Fruit fly (Drosophila melanogaster) whole organism, embryonic: Measurements from ENCODE around the gene Ten-m.

ENCODE experiments used
- ATbp ChIP-seq: fragments of 200-800 bp; sonication (Bioruptor generic); optimal IDR thresholded peaks from 2 replicates; lab custom pipeline; 2017; ENCODE audit warnings: missing biosample characterization, mild to moderate bottlenecking, missing genetic modification characterization, missing genetic modification reagents
- BtbVII ChIP-seq: fragments of 200-800 bp; sonication (Bioruptor generic); optimal IDR thresholded peaks from 3 replicates; lab custom pipeline; 2017; ENCODE audit warnings: missing biosample characterization, mild to moderate bottlenecking, missing genetic modification characterization
- CG10462 ChIP-seq: fragments of 200-800 bp; sonication (Bioruptor generic); optimal IDR thresholded peaks from 2 replicates; lab custom pipeline; 2016; ENCODE audit warnings: missing biosample characterization, missing genetic modification characterization
- CG11723 ChIP-seq: fragments of 200-800 bp; sonication (Bioruptor generic); optimal IDR thresholded peaks from 2 replicates; lab custom pipeline; 2017; ENCODE audit warnings: missing biosample characterization, mild to moderate bottlenecking, missing genetic modification characterization
- CG12236 ChIP-seq: fragments of 200-800 bp; sonication (Bioruptor generic); optimal IDR thresholded peaks from 2 replicates; lab custom pipeline; 2016; ENCODE audit warnings: missing biosample characterization, missing genetic modification characterization
- CG12391 ChIP-seq: fragments of 200-800 bp; sonication (Bioruptor generic); optimal IDR thresholded peaks from 3 replicates; lab custom pipeline; 2018; ENCODE audit warnings: missing biosample characterization, mild to moderate bottlenecking, missing genetic modification characterization, moderate library complexity
- CG13123 ChIP-seq: fragments of 200-800 bp; sonication (Bioruptor generic); optimal IDR thresholded peaks from 2 replicates; lab custom pipeline; 2016; ENCODE audit warnings: missing biosample characterization, missing genetic modification characterization
- CG15073 ChIP-seq: fragments of 200-800 bp; sonication (Bioruptor generic); optimal IDR thresholded peaks from 2 replicates; lab custom pipeline; 2016; ENCODE audit warnings: missing biosample characterization, missing genetic modification characterization
- CG15269 ChIP-seq: fragments of 200-800 bp; sonication (Bioruptor generic); optimal IDR thresholded peaks from 2 replicates; lab custom pipeline; 2018; ENCODE audit warnings: missing biosample characterization, mild to moderate bottlenecking, missing genetic modification characterization, moderate library complexity
- CG17328 ChIP-seq: fragments of 200-800 bp; sonication (Bioruptor generic); IDR thresholded peaks from 2 replicates; pipeline ENCODE4 v1.3.6; 2022; ENCODE audit warnings: missing biosample characterization, missing genetic modification characterization
- CG17385 ChIP-seq: fragments of 200-800 bp; sonication (Bioruptor generic); optimal IDR thresholded peaks from 3 replicates; lab custom pipeline; 2018; ENCODE audit warnings: missing biosample characterization, mild to moderate bottlenecking, missing genetic modification characterization
- CG18262 ChIP-seq: fragments of 200-800 bp; optimal IDR thresholded peaks from 3 replicates; lab custom pipeline; 2019; ENCODE audit warnings: missing biosample characterization, mild to moderate bottlenecking, missing genetic modification characterization, moderate library complexity
- CG30431 ChIP-seq: fragments of 200-800 bp; sonication (Bioruptor generic); optimal IDR thresholded peaks from 2 replicates; lab custom pipeline; 2017; ENCODE audit warnings: missing biosample characterization, missing genetic modification characterization
- CG32772 ChIP-seq: fragments of 200-800 bp; sonication (Bioruptor generic); IDR thresholded peaks from 2 replicates; pipeline ENCODE4 v1.3.6; 2022; ENCODE audit warnings: missing biosample characterization, missing genetic modification characterization
- CG3281 ChIP-seq: fragments of 200-800 bp; sonication (Bioruptor generic); optimal IDR thresholded peaks from 3 replicates; lab custom pipeline; 2017; ENCODE audit warnings: missing biosample characterization, mild to moderate bottlenecking, missing genetic modification characterization
- CG34224 ChIP-seq: fragments of 200-800 bp; sonication (Bioruptor generic); IDR thresholded peaks from 3 replicates; pipeline ENCODE4 v1.3.6; 2022; ENCODE audit warnings: missing biosample characterization, missing genetic modification characterization; ENCODE audit not compliant: partially characterized antibody
- CG4282 ChIP-seq: fragments of 200-800 bp; sonication (Bioruptor generic); optimal IDR thresholded peaks from 2 replicates; lab custom pipeline; 2016; ENCODE audit warnings: missing biosample characterization, missing genetic modification characterization
- CG4707 ChIP-seq: fragments of 200-800 bp; sonication (Bioruptor generic); optimal IDR thresholded peaks from 2 replicates; lab custom pipeline; 2018; ENCODE audit warnings: missing biosample characterization, mild to moderate bottlenecking, missing genetic modification characterization, moderate library complexity
- CG6791 ChIP-seq: fragments of 200-800 bp; sonication (Bioruptor generic); IDR thresholded peaks from 3 replicates; pipeline ENCODE4 v1.3.6; 2022; ENCODE audit warnings: missing biosample characterization, missing genetic modification characterization; ENCODE audit not compliant: partially characterized antibody
- CG8924 ChIP-seq: fragments of 200-800 bp; optimal IDR thresholded peaks from 3 replicates; lab custom pipeline; 2019; ENCODE audit warnings: missing biosample characterization, mild to moderate bottlenecking, missing genetic modification characterization, moderate library complexity
- CG9215 ChIP-seq: fragments of 200-800 bp; sonication (Bioruptor generic); IDR thresholded peaks from 2 replicates; pipeline ENCODE4 v1.3.6; 2022; ENCODE audit warnings: missing biosample characterization, missing genetic modification characterization
- CG9932 ChIP-seq: fragments of 200-800 bp; sonication (Bioruptor generic); IDR thresholded peaks from 2 replicates; pipeline ENCODE4 v1.3.6; 2022; ENCODE audit warnings: missing biosample characterization, missing genetic modification characterization
- CoRest ChIP-seq: fragments of 200-800 bp; sonication (Bioruptor generic); optimal IDR thresholded peaks from 3 replicates; lab custom pipeline; 2018; ENCODE audit warnings: missing biosample characterization, mild to moderate bottlenecking, missing genetic modification characterization, moderate library complexity
- CrebB ChIP-seq: fragments of 200-800 bp; sonication (Bioruptor generic); optimal IDR thresholded peaks from 3 replicates; lab custom pipeline; 2018; ENCODE audit warnings: missing biosample characterization, mild to moderate bottlenecking, missing genetic modification characterization
- Dbx ChIP-seq: fragments of 200-800 bp; sonication (Bioruptor generic); IDR thresholded peaks from 3 replicates; pipeline ENCODE4 v1.3.6; 2022; ENCODE audit warnings: missing biosample characterization, missing genetic modification characterization
- Dip3 ChIP-seq: fragments of 200-800 bp; sonication (Bioruptor generic); optimal IDR thresholded peaks from 3 replicates; lab custom pipeline; 2016; ENCODE audit warnings: missing biosample characterization, missing genetic modification characterization
- Drgx ChIP-seq: fragments of 200-800 bp; sonication (Bioruptor generic); IDR thresholded peaks from 2 replicates; pipeline ENCODE4 v1.3.6; 2022; ENCODE audit warnings: missing biosample characterization, missing genetic modification characterization
- Hey ChIP-seq: fragments of 200-800 bp; sonication (Bioruptor generic); optimal IDR thresholded peaks from 3 replicates; lab custom pipeline; 2018; ENCODE audit warnings: missing biosample characterization, mild to moderate bottlenecking, missing genetic modification characterization
- Hr3 ChIP-seq: fragments of 200-800 bp; sonication (Bioruptor generic); optimal IDR thresholded peaks from 3 replicates; lab custom pipeline; 2016; ENCODE audit warnings: missing biosample characterization, missing genetic modification characterization
- Neu2 ChIP-seq: fragments of 200-800 bp; sonication (Bioruptor generic); optimal IDR thresholded peaks from 3 replicates; lab custom pipeline; 2016; ENCODE audit warnings: missing biosample characterization, missing genetic modification characterization, borderline replicate concordance
- TFAM ChIP-seq: fragments of 200-800 bp; sonication (Bioruptor generic); optimal IDR thresholded peaks from 2 replicates; lab custom pipeline; 2017; ENCODE audit warnings: missing biosample characterization, missing genetic modification characterization, inconsistent platforms
- Xrp1 ChIP-seq: fragments of 200-800 bp; sonication (Bioruptor generic); IDR thresholded peaks from 2 replicates; pipeline ENCODE4 v1.3.6; 2022; ENCODE audit warnings: missing biosample characterization, missing genetic modification characterization
- ac ChIP-seq: fragments of 200-800 bp; sonication (Bioruptor generic); optimal IDR thresholded peaks from 3 replicates; lab custom pipeline; 2017; ENCODE audit warnings: missing biosample characterization, mild to moderate bottlenecking, missing genetic modification characterization
- caup ChIP-seq: fragments of 200-800 bp; sonication (Bioruptor generic); optimal IDR thresholded peaks from 3 replicates; lab custom pipeline; 2017; ENCODE audit warnings: missing biosample characterization, mild to moderate bottlenecking, missing genetic modification characterization, moderate library complexity; ENCODE audit not compliant: severe bottlenecking
- dimm ChIP-seq: fragments of 200-800 bp; sonication (Bioruptor generic); IDR thresholded peaks from 2 replicates; pipeline ENCODE4 v1.3.6; 2022; ENCODE audit warnings: missing biosample characterization, missing genetic modification characterization
- fd64A ChIP-seq: fragments of 200-800 bp; sonication (Bioruptor generic); optimal IDR thresholded peaks from 3 replicates; lab custom pipeline; 2018; ENCODE audit warnings: missing biosample characterization, mild to moderate bottlenecking, missing genetic modification characterization
- gem ChIP-seq: fragments of 200-800 bp; sonication (Bioruptor generic); optimal IDR thresholded peaks from 2 replicates; lab custom pipeline; 2019; ENCODE audit warnings: missing biosample characterization, mild to moderate bottlenecking, missing genetic modification characterization, moderate library complexity
- grau ChIP-seq: fragments of 200-800 bp; optimal IDR thresholded peaks from 3 replicates; lab custom pipeline; 2019; ENCODE audit warnings: missing biosample characterization, mild to moderate bottlenecking, missing genetic modification characterization, moderate library complexity
- ham ChIP-seq: fragments of 200-800 bp; sonication (Bioruptor generic); IDR thresholded peaks from 2 replicates; pipeline ENCODE4 v1.3.6; 2022; ENCODE audit warnings: missing biosample characterization, missing genetic modification characterization
- insv ChIP-seq, 2 experiments: fragments of 200-800 bp; sonication (Bioruptor generic); optimal IDR thresholded peaks; 3 replicates each; lab custom pipeline; 2016 to 2018; ENCODE audit warnings: missing biosample characterization in 2 of 2, missing genetic modification characterization in 2 of 2
- jigr1 ChIP-seq: fragments of 200-800 bp; sonication (Bioruptor generic); IDR thresholded peaks from 3 replicates; pipeline ENCODE4 v1.3.6; 2022; ENCODE audit warnings: missing biosample characterization, missing genetic modification characterization
- lmd ChIP-seq: fragments of 200-800 bp; sonication (Bioruptor generic); IDR thresholded peaks from 2 replicates; pipeline ENCODE4 v1.3.6; 2022; ENCODE audit warnings: missing biosample characterization, missing genetic modification characterization
- odd ChIP-seq: fragments of 200-800 bp; sonication (Bioruptor generic); optimal IDR thresholded peaks from 2 replicates; lab custom pipeline; 2017; ENCODE audit warnings: missing biosample characterization, mild to moderate bottlenecking, missing genetic modification characterization
- org-1 ChIP-seq: fragments of 200-800 bp; sonication (Bioruptor generic); optimal IDR thresholded peaks from 2 replicates; lab custom pipeline; 2017; ENCODE audit warnings: missing biosample characterization, missing genetic modification characterization
- ranshi ChIP-seq: fragments of 200-800 bp; sonication (Bioruptor generic); IDR thresholded peaks from 2 replicates; pipeline ENCODE4 v1.3.6; 2022; ENCODE audit warnings: missing biosample characterization, missing genetic modification characterization
- salm ChIP-seq: fragments of 200-800 bp; sonication (Bioruptor generic); optimal IDR thresholded peaks from 2 replicates; lab custom pipeline; 2018; ENCODE audit warnings: missing biosample characterization, mild to moderate bottlenecking, missing genetic modification characterization
- schlank ChIP-seq: fragments of 200-800 bp; sonication (Bioruptor generic); optimal IDR thresholded peaks from 2 replicates; lab custom pipeline; 2018; ENCODE audit warnings: missing biosample characterization, mild to moderate bottlenecking, missing genetic modification characterization
- tna ChIP-seq: fragments of 200-800 bp; sonication (Bioruptor generic); IDR thresholded peaks from 2 replicates; pipeline ENCODE4 v1.3.6; 2022; ENCODE audit warnings: missing biosample characterization, missing genetic modification characterization; ENCODE audit not compliant: partially characterized antibody

Gene Ten-m

DNA sequence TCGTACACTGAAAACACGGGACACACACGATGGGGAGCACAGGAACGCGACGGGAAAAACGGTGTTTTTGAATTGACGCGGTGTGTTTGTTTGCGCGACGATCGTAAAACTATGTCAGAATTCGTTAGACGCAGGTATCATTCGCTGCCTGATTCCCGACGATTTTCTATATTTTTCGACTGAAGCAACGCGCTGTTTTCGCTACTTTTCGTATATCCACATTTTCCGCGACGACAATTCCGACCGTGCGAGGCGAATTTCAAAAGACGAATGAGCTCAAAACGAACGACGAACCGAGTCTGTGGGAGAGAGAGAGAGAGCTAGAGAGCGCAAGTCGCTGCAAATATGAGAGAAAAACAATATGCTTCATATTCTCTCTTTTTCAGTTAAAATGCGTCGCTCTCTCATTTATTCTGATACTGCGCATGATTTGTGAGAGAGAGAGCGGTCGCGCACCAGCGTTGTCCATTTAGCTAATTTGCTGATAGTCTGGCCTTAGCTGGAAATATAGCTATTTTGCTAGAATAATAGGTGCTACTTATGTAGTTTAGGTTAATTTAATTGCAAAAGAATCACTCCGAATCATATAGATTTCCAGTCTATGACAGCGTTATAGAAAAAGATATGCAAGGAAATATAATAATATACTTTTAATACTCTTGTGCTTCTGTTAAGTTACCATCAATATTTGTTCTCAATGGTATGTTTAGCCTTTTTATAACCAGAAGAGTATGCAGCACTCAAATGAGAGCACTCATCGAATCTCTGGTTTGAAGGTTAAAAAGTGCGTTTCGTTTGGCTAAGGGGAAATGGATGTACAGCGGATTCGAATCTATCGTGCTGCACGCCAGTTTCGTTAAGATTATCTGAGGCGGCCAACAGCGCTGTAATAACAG lies at the start of gene Ten-m (continued):
- TF ChIP-seq fd64A = no peak
- no peak for TF ChIP-seq Hey (tag; lab: Kevin White, UChicago)
- peak; percentile 22 for TF ChIP-seq CG12236
- peak; percentile 58 for TF ChIP-seq grau (tag; lab: Kevin White, UChicago)
- TF ChIP-seq schlank (tag; lab: Kevin White, UChicago) = no peak
- TF ChIP-seq org-1 = no peak
- TF ChIP-seq CG8924 (tag; lab: Kevin White, UChicago) = peak; percentile 25
- TF ChIP-seq CoRest = peak; percentile 61
- TF ChIP-seq CG6791 (GFP tag; lab: Robert Waterston, UW) = no peak
- TF ChIP-seq dimm (GFP tag; lab: Robert Waterston, UW) = no peak
- TF ChIP-seq CG9932 (GFP tag; lab: Robert Waterston, UW) = 0 out of 2 replicates have a peak, but pooled peaks have one; percentile 43
- TF ChIP-seq CG32772 (GFP tag; lab: Robert Waterston, UW) = no peak
- peak; percentile 77 for TF ChIP-seq CG15269 (tag; lab: Kevin White, UChicago)
- no peak for TF ChIP-seq ham (GFP tag; lab: Robert Waterston, UW)
- TF ChIP-seq lmd = no peak
- TF ChIP-seq CG15073 = no peak
- TF ChIP-seq tna = peak; percentile 17; the same call in 1 of the 2 replicates
- no peak for TF ChIP-seq CG17328 (GFP tag; lab: Robert Waterston, UW)
- no peak for TF ChIP-seq salm (tag; lab: Kevin White, UChicago)
- peak in 1 of 2 experiments; percentile 36 for TF ChIP-seq insv (GFP tag; optimal IDR thresholded peaks at IDR 0.05; lab: Kevin White, UChicago)
- no peak for TF ChIP-seq TFAM
- peak; percentile 33 for TF ChIP-seq CG17385 (GFP tag; lab: Kevin White, UChicago)
- TF ChIP-seq CG9215 (GFP tag; lab: Robert Waterston, UW) = 0 out of 2 replicates have a peak, but pooled peaks have one; percentile 20
- no peak for TF ChIP-seq Dip3 (GFP tag; lab: Kevin White, UChicago)
- peak; percentile 40 for TF ChIP-seq gem (tag; lab: Kevin White, UChicago)
- peak; percentile 63 for TF ChIP-seq CG12391 (tag; lab: Kevin White, UChicago)
- TF ChIP-seq Hr3 (GFP tag; lab: Kevin White, UChicago) = peak; percentile 16
- TF ChIP-seq jigr1 (GFP tag; lab: Robert Waterston, UW) = no peak
- TF ChIP-seq ATbp (GFP tag; lab: Kevin White, UChicago) = no peak
- no peak for TF ChIP-seq CG30431 (GFP tag; lab: Kevin White, UChicago)
- peak; percentile 25 for TF ChIP-seq CrebB (tag; lab: Kevin White, UChicago)
- TF ChIP-seq CG3281 (GFP tag; lab: Kevin White, UChicago) = peak; percentile 7
- no peak for TF ChIP-seq ac (GFP tag; lab: Kevin White, UChicago)
- TF ChIP-seq CG11723 (GFP tag; lab: Kevin White, UChicago) = no peak
- TF ChIP-seq Drgx (GFP tag; lab: Robert Waterston, UW) = peak; percentile 48; the same call in 1 of the 2 replicates
- no peak for TF ChIP-seq odd (GFP tag; lab: Kevin White, UChicago)
- TF ChIP-seq CG10462 (GFP tag; lab: Kevin White, UChicago) = no peak
- peak; percentile 43 for TF ChIP-seq CG18262 (tag; lab: Kevin White, UChicago)
- peak; percentile 5 for TF ChIP-seq CG4707 (GFP tag; lab: Kevin White, UChicago)
- TF ChIP-seq CG34224 (GFP tag; lab: Robert Waterston, UW) = peak; percentile 41
- TF ChIP-seq BtbVII (GFP tag; lab: Kevin White, UChicago) = peak; percentile 6
- no peak for TF ChIP-seq ranshi (GFP tag; lab: Robert Waterston, UW)
- peak; percentile 41 for TF ChIP-seq caup (GFP tag; lab: Kevin White, UChicago)
- peak; percentile 25; the same call in 1 of the 3 replicates for TF ChIP-seq Dbx (GFP tag; lab: Robert Waterston, UW)
- no peak for TF ChIP-seq Neu2 (GFP tag; lab: Kevin White, UChicago)
- no peak for TF ChIP-seq CG13123
- no peak for TF ChIP-seq CG4282 (GFP tag; lab: Kevin White, UChicago)
- TF ChIP-seq Xrp1 (GFP tag; lab: Robert Waterston, UW) = no peak; the same call in 1 of the 2 replicates
